Worm (Caenorhabditis elegans) whole organism, young adult: ENCODE results near the gene nspc-4.
A peak's percentile ranks its signal among the peaks of the same experiment; 100 is the strongest.

Experiments
- B0019.2 ChIP-seq: fragments of 200-800 bp; sonication (Bioruptor generic); conservative IDR thresholded peaks from 2 replicates; pipeline ENCODE4 v1.3.6; 2022; ENCODE audit warnings: missing genetic modification reagents, missing genetic modification characterization, missing compliant biosample characterization
- B0261.1 ChIP-seq: sonication (generic microtip); optimal IDR thresholded peaks from 2 replicates; lab custom pipeline; 2016; ENCODE audit warnings: mild to moderate bottlenecking, missing genetic modification characterization, moderate library complexity, missing compliant biosample characterization
- F22D6.2 ChIP-seq: sonication (generic microtip); optimal IDR thresholded peaks from 2 replicates; lab custom pipeline; 2016; ENCODE audit warnings: mild to moderate bottlenecking, missing genetic modification characterization, missing compliant biosample characterization
- F37B4.10 ChIP-seq: fragments of 200-800 bp; sonication (Bioruptor generic); IDR thresholded peaks from 2 replicates; pipeline ENCODE4 v1.3.6; 2022; ENCODE audit warnings: missing genetic modification characterization, missing compliant biosample characterization
- T07F8.4 ChIP-seq: sonication (generic microtip); optimal IDR thresholded peaks from 2 replicates; lab custom pipeline; 2016; ENCODE audit warnings: mild to moderate bottlenecking, missing genetic modification characterization, moderate library complexity, missing compliant biosample characterization
- Y53F4B.3 ChIP-seq: fragments of 200-800 bp; sonication (Bioruptor generic); IDR thresholded peaks from 2 replicates; pipeline ENCODE4 v1.3.6; 2022; ENCODE audit warnings: missing genetic modification reagents, missing genetic modification characterization, missing compliant biosample characterization
- Y95B8A.8 ChIP-seq: fragments of 200-800 bp; sonication (Bioruptor generic); IDR thresholded peaks from 2 replicates; pipeline ENCODE4 v1.3.6; 2022; ENCODE audit warnings: missing genetic modification reagents, missing genetic modification characterization, missing compliant biosample characterization
- ZK185.1 ChIP-seq: sonication (generic microtip); optimal IDR thresholded peaks from 2 replicates; lab custom pipeline; 2016; ENCODE audit warnings: mild to moderate bottlenecking, missing genetic modification characterization, missing compliant biosample characterization; ENCODE audit not compliant: poor library complexity, severe bottlenecking
- akir-1 ChIP-seq: fragments of 200-800 bp; sonication (Bioruptor generic); optimal IDR thresholded peaks from 2 replicates; lab custom pipeline; 2018; ENCODE audit warnings: mild to moderate bottlenecking, missing genetic modification characterization, moderate library complexity, missing compliant biosample characterization
- aptf-3 ChIP-seq: fragments of 200-800 bp; sonication (Bioruptor generic); IDR thresholded peaks from 2 replicates; pipeline ENCODE4 v1.3.6; 2022; ENCODE audit warnings: missing genetic modification characterization, missing compliant biosample characterization
- attf-3 ChIP-seq: fragments of 200-800 bp; sonication (Bioruptor generic); conservative IDR thresholded peaks from 2 replicates; pipeline ENCODE4 v1.3.6; 2022; ENCODE audit warnings: missing genetic modification reagents, missing genetic modification characterization, missing compliant biosample characterization
- bed-2 ChIP-seq: fragments of 200-800 bp; sonication (Bioruptor generic); IDR thresholded peaks from 2 replicates; pipeline ENCODE4 v1.3.6; 2022; ENCODE audit warnings: missing genetic modification reagents, missing genetic modification characterization, missing compliant biosample characterization
- cebp-1 ChIP-seq, 2 experiments: fragments of 200-800 bp in 1 of 2; sonication (Bioruptor generic) in 1 of 2; sonication (generic microtip) in 1 of 2; IDR thresholded peaks in 1 of 2; optimal IDR thresholded peaks in 1 of 2; 2 replicates each; pipeline versions ENCODE4 v1.3.6 to Lab custom; 2017 to 2022; ENCODE audit warnings: missing compliant biosample characterization in 2 of 2, missing genetic modification characterization in 2 of 2, mild to moderate bottlenecking in 1 of 2, missing genetic modification reagents in 1 of 2, moderate library complexity in 1 of 2
- ceh-27 ChIP-seq: fragments of 200-800 bp; sonication (Bioruptor generic); optimal IDR thresholded peaks from 2 replicates; lab custom pipeline; 2018; ENCODE audit warnings: mild to moderate bottlenecking, missing genetic modification characterization, moderate library complexity, missing compliant biosample characterization
- ets-4 ChIP-seq: fragments of 200-800 bp; sonication (Bioruptor generic); optimal IDR thresholded peaks from 2 replicates; lab custom pipeline; 2018; ENCODE audit warnings: mild to moderate bottlenecking, missing genetic modification characterization, missing compliant biosample characterization
- hlh-26 ChIP-seq: fragments of 200-800 bp; sonication (Bioruptor generic); conservative IDR thresholded peaks from 2 replicates; pipeline ENCODE4 v1.3.6; 2022; ENCODE audit warnings: missing genetic modification reagents, missing genetic modification characterization, missing compliant biosample characterization
- hmg-1.2 ChIP-seq: fragments of 200-800 bp; sonication (Bioruptor generic); IDR thresholded peaks from 2 replicates; pipeline ENCODE4 v1.3.6; 2022; ENCODE audit warnings: missing genetic modification reagents, missing genetic modification characterization, missing compliant biosample characterization
- hsf-1 ChIP-seq: fragments of 200-800 bp; sonication (Bioruptor generic); IDR thresholded peaks from 2 replicates; pipeline ENCODE4 v1.3.6; 2022; ENCODE audit warnings: missing genetic modification reagents, missing genetic modification characterization, missing compliant biosample characterization
- lin-40 ChIP-seq: sonication (generic microtip); optimal IDR thresholded peaks from 2 replicates; lab custom pipeline; 2016; ENCODE audit warnings: missing genetic modification characterization, mild to moderate bottlenecking, missing compliant biosample characterization, missing genotype, missing genetic modification reagents
- madf-3 ChIP-seq: fragments of 200-800 bp; sonication (Bioruptor generic); IDR thresholded peaks from 2 replicates; pipeline ENCODE4 v1.3.6; 2022; ENCODE audit warnings: missing genetic modification reagents, missing genetic modification characterization, missing compliant biosample characterization
- madf-6 ChIP-seq: fragments of 200-800 bp; sonication (Bioruptor generic); IDR thresholded peaks from 2 replicates; pipeline ENCODE4 v1.3.6; 2022; ENCODE audit warnings: missing genetic modification reagents, missing genetic modification characterization, missing compliant biosample characterization
- nhr-179 ChIP-seq: sonication (generic microtip); optimal IDR thresholded peaks from 2 replicates; lab custom pipeline; 2016; ENCODE audit warnings: mild to moderate bottlenecking, missing genetic modification characterization, missing compliant biosample characterization
- rcor-1 ChIP-seq: fragments of 200-800 bp; sonication (Bioruptor generic); IDR thresholded peaks from 2 replicates; pipeline ENCODE4 v1.3.6; 2022; ENCODE audit warnings: missing genetic modification reagents, missing genetic modification characterization, missing compliant biosample characterization
- rec-8 ChIP-seq, 2 experiments: sonication (generic microtip); optimal IDR thresholded peaks; 2 replicates each; lab custom pipeline; 2016; ENCODE audit warnings: mild to moderate bottlenecking in 2 of 2, missing genetic modification characterization in 2 of 2, missing genetic modification reagents in 2 of 2, missing genotype in 2 of 2, missing biosample characterization in 1 of 2, missing compliant biosample characterization in 1 of 2, moderate library complexity in 1 of 2
- repo-1 ChIP-seq: sonication (generic microtip); optimal IDR thresholded peaks from 2 replicates; lab custom pipeline; 2017; ENCODE audit warnings: mild to moderate bottlenecking, missing genetic modification characterization, missing compliant biosample characterization
- sea-2 ChIP-seq: fragments of 200-800 bp; sonication (Bioruptor generic); IDR thresholded peaks from 2 replicates; pipeline ENCODE4 v1.3.6; 2022; ENCODE audit warnings: missing genetic modification characterization, missing compliant biosample characterization
- snpc-3.4 ChIP-seq: sonication (generic microtip); optimal IDR thresholded peaks from 2 replicates; lab custom pipeline; 2017; ENCODE audit warnings: missing genetic modification characterization, mild to moderate bottlenecking, missing compliant biosample characterization, antibody characterized with exemption, moderate library complexity, missing genotype, missing genetic modification reagents
- snpc-4 ChIP-seq, 5 experiments: fragments of 150-350 bp in 1 of 5; sonication (generic microtip) in 4 of 5; optimal IDR thresholded peaks; 2 replicates each; lab custom pipeline; 2014 to 2018; ENCODE audit warnings: missing genetic modification characterization in 5 of 5, missing biosample characterization in 3 of 5, antibody characterized with exemption in 2 of 5, mild to moderate bottlenecking in 2 of 5, missing compliant biosample characterization in 2 of 5, missing genotype in 2 of 5, moderate library complexity in 2 of 5, missing genetic modification reagents in 1 of 5
- somi-1 ChIP-seq: fragments of 200-800 bp; sonication (Bioruptor generic); optimal IDR thresholded peaks from 2 replicates; lab custom pipeline; 2018; ENCODE audit warnings: mild to moderate bottlenecking, missing genetic modification characterization, missing compliant biosample characterization
- sptf-2 ChIP-seq: fragments of 200-800 bp; sonication (Bioruptor generic); optimal IDR thresholded peaks from 2 replicates; lab custom pipeline; 2018; ENCODE audit warnings: mild to moderate bottlenecking, missing genetic modification characterization, missing compliant biosample characterization
- unc-62 ChIP-seq: fragments of 150-350 bp; optimal IDR thresholded peaks from 2 replicates; lab custom pipeline; 2014; ENCODE audit warnings: missing biosample characterization, missing genetic modification reagents, missing genetic modification characterization
- zfh-2 ChIP-seq: fragments of 200-800 bp; sonication (Bioruptor generic); conservative IDR thresholded peaks from 2 replicates; pipeline ENCODE4 v1.3.6; 2022; ENCODE audit warnings: missing genetic modification reagents, missing genetic modification characterization, missing compliant biosample characterization
- zim-3 ChIP-seq: sonication (generic microtip); optimal IDR thresholded peaks from 2 replicates; lab custom pipeline; 2017; ENCODE audit warnings: mild to moderate bottlenecking, missing genetic modification characterization, moderate library complexity, missing compliant biosample characterization
- ztf-18 ChIP-seq: sonication (generic microtip); optimal IDR thresholded peaks from 2 replicates; lab custom pipeline; 2016; ENCODE audit warnings: missing genotype, mild to moderate bottlenecking, missing genetic modification characterization, missing compliant biosample characterization
- ztf-25 ChIP-seq: fragments of 200-800 bp; sonication (Bioruptor generic); IDR thresholded peaks from 2 replicates; pipeline ENCODE4 v1.3.6; 2022; ENCODE audit warnings: missing genetic modification reagents, missing genetic modification characterization, missing compliant biosample characterization
- ztf-6 ChIP-seq: fragments of 200-800 bp; sonication (Bioruptor generic); IDR thresholded peaks from 2 replicates; pipeline ENCODE4 v1.3.6; 2022; ENCODE audit warnings: missing genetic modification reagents, missing genetic modification characterization, missing compliant biosample characterization

nspc-4 gene

DNA sequence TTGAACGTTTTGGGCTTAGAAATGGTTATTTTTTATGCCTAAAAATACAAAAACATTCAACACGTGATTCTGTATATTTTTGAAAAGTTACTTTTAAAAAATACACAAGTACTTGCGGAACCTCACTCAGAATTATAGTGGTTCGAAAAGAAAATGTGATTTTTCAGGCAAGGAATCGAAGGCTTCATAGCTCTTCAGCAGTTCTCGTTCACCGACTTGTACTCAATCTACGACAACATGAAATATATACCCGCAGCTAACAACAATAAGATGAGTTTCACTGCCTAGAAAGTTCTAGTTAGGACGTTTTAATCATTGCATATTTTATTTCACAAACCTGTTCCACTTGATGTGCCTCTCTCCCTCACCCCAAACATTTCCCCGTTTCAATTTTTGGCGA, 24.4 kb upstream of the nspc-4 start:
- TF ChIP-seq ztf-25 (GFP tag; lab: Robert Waterston, UW) (no peak), somi-1 (no peak), repo-1 (tag; lab: Kevin White, UChicago) (no peak), F22D6.2 (tag; lab: Kevin White, UChicago) (no peak)
- TF ChIP-seq, all 124 proteins: peak for 0

DNA sequence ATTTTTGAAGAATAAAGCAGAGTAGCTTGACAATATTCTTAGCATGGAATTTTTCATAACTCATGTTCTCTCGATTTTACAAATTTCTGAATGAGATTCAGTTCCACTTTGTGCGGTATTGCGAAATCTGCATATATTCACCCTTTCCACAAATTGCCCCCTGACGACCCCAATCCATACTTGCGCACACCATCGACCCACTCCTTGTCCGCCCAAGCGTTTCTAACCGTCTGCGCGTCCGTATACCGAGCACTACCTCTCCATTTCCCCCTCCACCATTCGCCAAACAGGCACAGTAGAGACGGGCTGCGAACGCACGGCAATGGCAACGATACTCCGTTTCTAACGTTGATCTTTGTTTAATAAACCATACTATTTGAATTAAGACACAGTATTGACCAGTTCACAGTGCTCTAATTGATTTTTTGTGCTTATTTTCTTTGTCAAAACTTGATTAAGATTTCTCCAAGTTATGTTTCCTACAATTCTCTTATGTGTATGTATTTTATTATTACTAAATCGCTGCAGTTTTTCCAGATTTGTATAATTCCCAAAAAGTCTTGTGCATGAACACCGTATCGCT, 18.5 kb upstream of the nspc-4 start, which contains the start of gene utx-1:
utx-1 (plus strand) TSS at position 533 of the 583 bp plus-strand sequence.
- no peak for TF ChIP-seq Y53F4B.3 (GFP tag; lab: Robert Waterston, UW)
- no peak for TF ChIP-seq nhr-179 (tag; lab: Kevin White, UChicago)
- no peak for TF ChIP-seq F37B4.10 (GFP tag; lab: Robert Waterston, UW)
- no peak for TF ChIP-seq ztf-6 (GFP tag; lab: Robert Waterston, UW)
- TF ChIP-seq ceh-27 (GFP tag; lab: Kevin White, UChicago): no peak
- TF ChIP-seq bed-2: no peak
- TF ChIP-seq attf-3 (GFP tag; lab: Robert Waterston, UW): peak; percentile 78
- TF ChIP-seq ets-4 (GFP tag; lab: Kevin White, UChicago): no peak
- TF ChIP-seq madf-3 (GFP tag; lab: Robert Waterston, UW): no peak
- no peak for TF ChIP-seq aptf-3 (GFP tag; lab: Robert Waterston, UW)
- peak; percentile 83; the same call in 1 of the 2 replicates for TF ChIP-seq hmg-1.2 (GFP tag; lab: Robert Waterston, UW)
- TF ChIP-seq hlh-26 (GFP tag; lab: Robert Waterston, UW): no peak
- TF ChIP-seq zim-3: no peak
- no peak for TF ChIP-seq somi-1
- TF ChIP-seq cebp-1 (GFP tag; IDR thresholded peaks at IDR 0.05; lab: Robert Waterston, UW): peak; percentile 86
- peak; percentile 98 for TF ChIP-seq cebp-1 (tag; optimal IDR thresholded peaks at IDR 0.05; lab: Kevin White, UChicago)
- no peak for TF ChIP-seq rcor-1 (GFP tag; lab: Robert Waterston, UW)
- peak; percentile 9 for TF ChIP-seq ztf-18 (tag; lab: Kevin White, UChicago)
- no peak for TF ChIP-seq akir-1
- TF ChIP-seq B0261.1 (tag; lab: Kevin White, UChicago): no peak
- peak; percentile 16 for TF ChIP-seq ZK185.1 (tag; lab: Kevin White, UChicago)
- TF ChIP-seq unc-62 (GFP tag; lab: Kevin White, UChicago): no peak
- TF ChIP-seq Y95B8A.8 (GFP tag; lab: Robert Waterston, UW): no peak
- no peak for TF ChIP-seq snpc-4 (GFP tag; optimal IDR thresholded peaks at IDR 0.05; lab: Kevin White, UChicago)
- no peak for TF ChIP-seq snpc-4 (tag; optimal IDR thresholded peaks at IDR 0.05; lab: Kevin White, UChicago)
- TF ChIP-seq zfh-2: peak; percentile 44; the same call in 1 of the 2 replicates
- no peak for TF ChIP-seq snpc-3.4 (tag; lab: Kevin White, UChicago)
- no peak for TF ChIP-seq T07F8.4 (tag; lab: Kevin White, UChicago)
- peak; percentile 30 for TF ChIP-seq lin-40
- TF ChIP-seq sptf-2 (GFP tag; lab: Kevin White, UChicago): no peak

DNA sequence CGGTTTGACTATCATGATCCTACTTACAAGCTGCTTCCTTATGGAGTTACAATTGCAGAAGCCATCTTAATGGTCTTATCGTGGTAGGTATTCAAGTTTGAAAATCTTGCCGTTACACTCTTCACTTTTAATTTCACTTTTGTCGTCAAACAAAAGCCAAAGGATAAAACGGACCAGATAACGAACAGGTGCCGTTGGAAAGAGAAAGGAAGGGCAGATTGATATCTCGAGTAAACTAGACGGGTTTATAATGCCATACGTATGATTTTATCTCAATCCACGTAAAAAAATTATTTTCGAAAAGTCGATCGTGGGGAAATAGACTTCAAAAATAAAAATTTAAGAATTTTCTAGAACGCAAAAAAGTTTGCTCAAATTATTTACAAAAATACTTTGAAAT, 15.9 kb upstream of the nspc-4 start:
- TF ChIP-seq B0019.2 (GFP tag; lab: Robert Waterston, UW): no peak
- no peak for TF ChIP-seq madf-6
- TF ChIP-seq rec-8 (tag; optimal IDR thresholded peaks at IDR 0.05; lab: Kevin White, UChicago): no peak
- TF ChIP-seq sea-2 (GFP tag; lab: Robert Waterston, UW): no peak
- TF ChIP-seq hsf-1 (GFP tag; lab: Robert Waterston, UW): no peak
